Worm (Caenorhabditis elegans) whole organism, L1 larva: ENCODE measurements around the gene F21A3.11.

Experiments used
- blmp-1 ChIP-seq: fragments of 150-350 bp; optimal IDR thresholded peaks from 2 replicates; lab custom pipeline; 2014; ENCODE audit warnings: missing biosample characterization, missing genetic modification characterization
- lin-14 ChIP-seq: fragments of 200-800 bp; sonication (Bioruptor generic); optimal IDR thresholded peaks from 2 replicates; lab custom pipeline; 2018; ENCODE audit warnings: mild to moderate bottlenecking, missing genetic modification characterization, moderate library complexity, missing compliant biosample characterization
- lsy-2 ChIP-seq, 2 experiments: fragments of 150-350 bp; optimal IDR thresholded peaks; 2 replicates each; lab custom pipeline; 2014; ENCODE audit warnings: missing biosample characterization in 2 of 2, missing genetic modification characterization in 2 of 2
- mep-1 ChIP-seq: fragments of 150-350 bp; optimal IDR thresholded peaks from 2 replicates; lab custom pipeline; 2014; ENCODE audit warnings: missing biosample characterization, missing genetic modification characterization
- nhr-85 ChIP-seq: sonication (generic microtip); peaks from one replicate; lab custom pipeline; 2016; ENCODE audit warnings: missing genetic modification characterization, inconsistent platforms, missing compliant biosample characterization

DNA sequence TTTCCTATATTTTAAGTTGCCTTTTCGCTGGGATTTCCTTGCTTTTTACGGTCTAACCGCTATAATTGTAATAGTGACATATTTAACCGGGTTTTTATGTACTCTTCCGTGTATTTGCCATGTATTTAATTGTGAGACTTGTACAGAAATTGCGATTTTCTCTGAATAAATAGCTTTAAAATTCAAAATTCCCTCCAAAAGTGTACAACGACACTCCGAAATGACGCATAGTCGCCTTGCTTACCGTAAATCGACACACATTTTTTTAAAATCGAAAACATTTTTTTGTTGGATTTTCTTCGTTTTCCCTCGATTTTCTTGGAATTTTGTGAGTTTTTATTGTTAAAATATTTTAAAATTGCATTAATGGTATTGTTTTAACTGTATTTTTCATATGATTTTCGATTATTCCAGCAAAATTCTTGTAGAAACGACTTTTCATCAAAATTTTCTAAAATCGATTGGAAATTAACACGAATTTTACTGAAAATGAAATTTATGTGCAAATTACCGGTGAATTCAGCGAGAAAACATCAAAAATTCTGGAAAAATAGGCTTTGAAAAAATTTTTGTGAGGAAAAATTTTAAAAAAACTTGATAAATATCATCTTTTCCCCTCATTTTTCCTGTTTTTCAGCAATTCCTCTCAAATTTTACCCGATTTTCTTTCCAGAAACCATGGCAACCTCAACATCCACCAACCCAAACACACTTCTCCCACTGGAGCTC is 36.9 kb upstream of the F21A3.11 start, which contains the start of gene lsm-5:
- TF ChIP-seq mep-1 (peak; percentile 50), lin-14 (GFP tag; lab: Kevin White, UChicago) (peak; percentile 63), lsy-2 (tag; optimal IDR thresholded peaks at IDR 0.05; lab: Kevin White, UChicago) (peak; percentile 65 to 82), nhr-85 (no peak), blmp-1 (tag; lab: Kevin White, UChicago) (no peak)
